Worm (Caenorhabditis elegans): ENCODE data around the gene F47C12.13.

The F47C12.13 gene

ce11 chrIV:3994318-3994717 is at the start of gene F47C12.13:
TSS of gene F47C12.13 (minus strand) at chrIV:3994418.
- TF ChIP-seq ces-1 (GFP tag; optimal IDR thresholded peaks at IDR 0.05): no peak
- TF ChIP-seq unc-120 (tag; optimal IDR thresholded peaks at IDR 0.05; ENCODE audit: poor library complexity, severe bottlenecking): no peak
- no peak for TF ChIP-seq nhr-237 (tag; optimal IDR thresholded peaks at IDR 0.05)
- TF ChIP-seq nhr-76 (tag; optimal IDR thresholded peaks at IDR 0.05): no peak
- TF ChIP-seq mab-5 (tag; optimal IDR thresholded peaks at IDR 0.05): no peak
- no peak for TF ChIP-seq pha-4 (tag; optimal IDR thresholded peaks at IDR 0.05)
- no peak for TF ChIP-seq sem-2 (GFP tag; optimal IDR thresholded peaks at IDR 0.05)
- TF ChIP-seq lin-32 (GFP tag; optimal IDR thresholded peaks at IDR 0.05): no peak
- no peak for TF ChIP-seq nhr-12 (tag; optimal IDR thresholded peaks at IDR 0.05)
- TF ChIP-seq cnd-1 (tag; optimal IDR thresholded peaks at IDR 0.05): no peak
- no peak for TF ChIP-seq elt-1 (tag; optimal IDR thresholded peaks at IDR 0.05; ENCODE audit: borderline replicate concordance, insufficient read depth)
- TF ChIP-seq mep-1 (tag; optimal IDR thresholded peaks at IDR 0.05): no peak

ce11 chrIV:4042274-4042673 is 48.1 kb upstream of the F47C12.13 start, which contains the start of gene cdc-73:
TSS of gene cdc-73 (plus strand) at chrIV:4042575.
- TF ChIP-seq snpc-4 (tag; optimal IDR thresholded peaks at IDR 0.05) (no peak), unc-120 (tag; optimal IDR thresholded peaks at IDR 0.05; ENCODE audit: poor library complexity, severe bottlenecking) (no peak), flh-1 (GFP tag; optimal IDR thresholded peaks at IDR 0.05) (no peak), lin-32 (GFP tag; optimal IDR thresholded peaks at IDR 0.05) (no peak), nhr-28 (tag; optimal IDR thresholded peaks at IDR 0.05) (no peak), ces-1 (GFP tag; optimal IDR thresholded peaks at IDR 0.05) (peak; percentile 35), lsy-2 (tag; optimal IDR thresholded peaks at IDR 0.05) (peak; percentile 23), bed-3 (GFP tag; optimal IDR thresholded peaks at IDR 0.05) (no peak), sptf-1 (tag; optimal IDR thresholded peaks at IDR 0.05) (peak; percentile 31), ceh-43 (GFP tag; optimal IDR thresholded peaks at IDR 0.05) (no peak)

- TF ChIP-seq nhr-28 (tag; optimal IDR thresholded peaks at IDR 0.05): no peak
- no peak for TF ChIP-seq M03D4.4 (tag; optimal IDR thresholded peaks at IDR 0.05)
- TF ChIP-seq nhr-76 (tag; optimal IDR thresholded peaks at IDR 0.05): no peak
- no peak for TF ChIP-seq unc-120 (tag; optimal IDR thresholded peaks at IDR 0.05; ENCODE audit: poor library complexity, severe bottlenecking)
- TF ChIP-seq ceh-39 (tag; optimal IDR thresholded peaks at IDR 0.05): no peak
- TF ChIP-seq ceh-83 (GFP tag; optimal IDR thresholded peaks at IDR 0.05): no peak
- TF ChIP-seq elt-1 (tag; optimal IDR thresholded peaks at IDR 0.05; ENCODE audit: borderline replicate concordance, insufficient read depth): no peak
- TF ChIP-seq sem-2 (GFP tag; optimal IDR thresholded peaks at IDR 0.05): no peak
- TF ChIP-seq tbx-8 (GFP tag; optimal IDR thresholded peaks at IDR 0.05): no peak
- TF ChIP-seq blmp-1 (tag; optimal IDR thresholded peaks at IDR 0.05): no peak
- no peak for TF ChIP-seq bed-3 (GFP tag; optimal IDR thresholded peaks at IDR 0.05)
- no peak for TF ChIP-seq lin-32 (GFP tag; optimal IDR thresholded peaks at IDR 0.05)
- TF ChIP-seq zip-8 (tag; optimal IDR thresholded peaks at IDR 0.05): no peak
Measured at ce11 chrIV:4041006-4041405, 46.8 kb upstream of the F47C12.13 start.

ce11 chrIV:4039984-4040383 is 45.8 kb upstream of the F47C12.13 start, which contains the start of gene F35F11.2:
TSS of gene F35F11.2 (plus strand) at chrIV:4040284.
- no peak for TF ChIP-seq nhr-12 (tag; optimal IDR thresholded peaks at IDR 0.05)
- TF ChIP-seq bed-3 (GFP tag; optimal IDR thresholded peaks at IDR 0.05): no peak
- no peak for TF ChIP-seq mab-5 (tag; optimal IDR thresholded peaks at IDR 0.05)
- TF ChIP-seq elt-1 (tag; optimal IDR thresholded peaks at IDR 0.05; ENCODE audit: borderline replicate concordance, insufficient read depth): no peak
- no peak for TF ChIP-seq M03D4.4 (tag; optimal IDR thresholded peaks at IDR 0.05)
- TF ChIP-seq nhr-2 (tag; optimal IDR thresholded peaks at IDR 0.05): no peak
- no peak for TF ChIP-seq elt-3 (tag; optimal IDR thresholded peaks at IDR 0.05)
- TF ChIP-seq nhr-28 (tag; optimal IDR thresholded peaks at IDR 0.05): no peak

ce11 chrIV:4034883-4035282 is 40.7 kb upstream of the F47C12.13 start, which contains the start of gene hlh-30:
TSS of gene hlh-30 (minus strand) at chrIV:4034951.
- TF ChIP-seq ceh-43 (GFP tag; optimal IDR thresholded peaks at IDR 0.05) (no peak), unc-120 (tag; optimal IDR thresholded peaks at IDR 0.05; ENCODE audit: poor library complexity, severe bottlenecking) (peak; percentile 9), ces-1 (GFP tag; optimal IDR thresholded peaks at IDR 0.05) (peak; percentile 55)

ce11 chrIV:4033490-4033889 is 39.3 kb upstream of the F47C12.13 start:
- TF ChIP-seq hlh-1 (tag; optimal IDR thresholded peaks at IDR 0.05) (peak; percentile 11), drap-1 (GFP tag; optimal IDR thresholded peaks at IDR 0.05) (no peak), ces-1 (GFP tag; optimal IDR thresholded peaks at IDR 0.05) (no peak), nhr-12 (tag; optimal IDR thresholded peaks at IDR 0.05) (no peak), ham-2 (GFP tag; optimal IDR thresholded peaks at IDR 0.05) (no peak), nhr-2 (tag; optimal IDR thresholded peaks at IDR 0.05) (no peak), unc-39 (tag; optimal IDR thresholded peaks at IDR 0.05) (no peak), ceh-43 (GFP tag; optimal IDR thresholded peaks at IDR 0.05) (no peak), sptf-1 (tag; optimal IDR thresholded peaks at IDR 0.05) (no peak)

All from whole organism, mixed stage, embryonic.